Worm (Caenorhabditis elegans) whole organism, L2 larva: ENCODE results near the gene C40H1.7.

ENCODE experiments used
- alr-1 ChIP-seq: fragments of 150-350 bp; optimal IDR thresholded peaks from 2 replicates; lab custom pipeline; 2014; ENCODE audit warnings: missing biosample characterization, missing genetic modification characterization
- blmp-1 ChIP-seq: sonication (generic microtip); optimal IDR thresholded peaks from 2 replicates; lab custom pipeline; 2017; ENCODE audit warnings: missing genetic modification characterization, mild to moderate bottlenecking, missing compliant biosample characterization, antibody characterized with exemption, moderate library complexity; ENCODE audit not compliant: insufficient read depth
- elt-1 ChIP-seq: fragments of 150-350 bp; optimal IDR thresholded peaks from 2 replicates; lab custom pipeline; 2014; ENCODE audit warnings: missing biosample characterization, missing genetic modification characterization
- fos-1 ChIP-seq: fragments of 150-350 bp; optimal IDR thresholded peaks from 2 replicates; lab custom pipeline; 2014; ENCODE audit warnings: missing biosample characterization, missing genetic modification characterization
- lsy-2 ChIP-seq, 2 experiments: fragments of 150-350 bp in 1 of 2; sonication (generic microtip) in 1 of 2; optimal IDR thresholded peaks; 2 replicates each; lab custom pipeline; 2014 to 2017; ENCODE audit warnings: missing biosample characterization in 2 of 2, missing genetic modification characterization in 2 of 2
- nhr-10 ChIP-seq: sonication (generic microtip); optimal IDR thresholded peaks from 2 replicates; lab custom pipeline; 2017; ENCODE audit warnings: missing biosample characterization, missing genetic modification characterization
- nhr-12 ChIP-seq: fragments of 150-350 bp; optimal IDR thresholded peaks from 2 replicates; lab custom pipeline; 2014; ENCODE audit warnings: missing biosample characterization, missing genetic modification characterization
- nhr-23 ChIP-seq: fragments of 150-350 bp; optimal IDR thresholded peaks from 2 replicates; lab custom pipeline; 2014; ENCODE audit warnings: missing biosample characterization, missing genetic modification reagents, missing genetic modification characterization
- peb-1 ChIP-seq: fragments of 150-350 bp; optimal IDR thresholded peaks from 2 replicates; lab custom pipeline; 2014; ENCODE audit warnings: missing biosample characterization, missing genetic modification characterization
- skn-1 ChIP-seq: sonication (generic microtip); optimal IDR thresholded peaks from 2 replicates; lab custom pipeline; 2017; ENCODE audit warnings: missing biosample characterization, missing genetic modification characterization
- snpc-4 ChIP-seq: fragments of 150-350 bp; optimal IDR thresholded peaks from 2 replicates; lab custom pipeline; 2014; ENCODE audit warnings: missing biosample characterization, missing genetic modification characterization
- zag-1 ChIP-seq: fragments of 150-350 bp; optimal IDR thresholded peaks from 2 replicates; lab custom pipeline; 2014; ENCODE audit warnings: missing biosample characterization, missing genetic modification characterization
- ztf-11 ChIP-seq: sonication (generic microtip); optimal IDR thresholded peaks from 2 replicates; lab custom pipeline; 2017; ENCODE audit warnings: missing biosample characterization, missing genetic modification characterization
- ztf-4 ChIP-seq: fragments of 150-350 bp; optimal IDR thresholded peaks from 2 replicates; lab custom pipeline; 2014; ENCODE audit warnings: missing biosample characterization, missing genetic modification characterization

DNA sequence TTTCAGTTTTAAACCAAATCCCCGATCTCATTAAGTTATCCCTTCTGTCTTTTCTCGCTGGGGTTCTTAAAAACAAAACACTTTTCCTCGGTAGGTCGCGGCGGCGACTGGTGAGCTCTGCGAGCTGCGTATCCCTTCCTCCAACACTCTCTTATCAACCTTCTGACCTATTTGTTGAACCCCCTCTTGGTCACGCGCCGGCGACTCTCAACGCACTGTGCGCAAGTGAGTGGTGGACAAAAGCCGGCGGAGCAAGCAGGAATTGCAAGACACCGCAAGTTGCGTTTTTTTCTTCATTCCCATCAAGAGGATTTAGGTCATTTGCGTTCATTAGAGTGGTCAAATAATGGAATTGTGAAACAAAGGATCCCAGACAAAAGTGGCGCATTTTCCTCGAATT is 29.0 kb downstream of the C40H1.7 start:
- no peak for TF ChIP-seq blmp-1
- TF ChIP-seq zag-1 (tag; lab: Kevin White, UChicago) = no peak
- TF ChIP-seq nhr-23 (tag; lab: Kevin White, UChicago) = no peak
- no peak for TF ChIP-seq lsy-2 (tag; optimal IDR thresholded peaks at IDR 0.05; lab: Kevin White, UChicago)
- TF ChIP-seq ztf-4 (tag; lab: Kevin White, UChicago) = no peak
- no peak for TF ChIP-seq fos-1 (tag; lab: Kevin White, UChicago)
- no peak for TF ChIP-seq ztf-11 (tag; lab: Kevin White, UChicago)
- TF ChIP-seq nhr-12 (tag; lab: Kevin White, UChicago) = no peak
- no peak for TF ChIP-seq peb-1
- no peak for TF ChIP-seq elt-1 (tag; lab: Kevin White, UChicago)
- TF ChIP-seq skn-1 = no peak
- no peak for TF ChIP-seq snpc-4 (tag; lab: Kevin White, UChicago)
- TF ChIP-seq nhr-10 (tag; lab: Kevin White, UChicago) = no peak
- TF ChIP-seq alr-1 (tag; lab: Kevin White, UChicago) = no peak
